Fruit fly (Drosophila melanogaster) whole organism, embryonic: ENCODE results near the gene Mvd.

Experiments used
- B-H2 ChIP-seq: fragments of 200-800 bp; sonication (Bioruptor generic); optimal IDR thresholded peaks from 2 replicates; lab custom pipeline; 2018; ENCODE audit warnings: missing biosample characterization, mild to moderate bottlenecking, missing genetic modification characterization
- Bteb2 ChIP-seq: fragments of 200-800 bp; sonication (Bioruptor generic); optimal IDR thresholded peaks from 2 replicates; lab custom pipeline; 2016; ENCODE audit warnings: missing biosample characterization, missing genetic modification characterization
- CG3838 ChIP-seq: fragments of 200-800 bp; sonication (Bioruptor generic); optimal IDR thresholded peaks from 3 replicates; lab custom pipeline; 2016; ENCODE audit warnings: missing biosample characterization, missing genetic modification characterization
- Neu2 ChIP-seq: fragments of 200-800 bp; sonication (Bioruptor generic); optimal IDR thresholded peaks from 3 replicates; lab custom pipeline; 2016; ENCODE audit warnings: missing biosample characterization, missing genetic modification characterization, borderline replicate concordance
- Opbp ChIP-seq: fragments of 200-800 bp; sonication (Bioruptor generic); IDR thresholded peaks from 3 replicates; pipeline ENCODE4 v1.3.6; 2022; ENCODE audit warnings: missing biosample characterization, missing genetic modification characterization; ENCODE audit not compliant: partially characterized antibody
- ci ChIP-seq: fragments of 200-800 bp; sonication (Bioruptor generic); IDR thresholded peaks from 3 replicates; pipeline ENCODE4 v1.3.6; 2022; ENCODE audit warnings: missing biosample characterization, missing genetic modification characterization
- ftz-f1 ChIP-seq: fragments of 200-800 bp; sonication (Bioruptor generic); optimal IDR thresholded peaks from 2 replicates; lab custom pipeline; 2016; ENCODE audit warnings: missing biosample characterization, missing genetic modification characterization
- knrl ChIP-seq: fragments of 200-800 bp; sonication (Bioruptor generic); IDR thresholded peaks from 3 replicates; pipeline ENCODE4 v1.3.6; 2022; ENCODE audit warnings: missing biosample characterization, missing genetic modification characterization; ENCODE audit not compliant: partially characterized antibody
- schlank ChIP-seq: fragments of 200-800 bp; sonication (Bioruptor generic); optimal IDR thresholded peaks from 2 replicates; lab custom pipeline; 2018; ENCODE audit warnings: missing biosample characterization, mild to moderate bottlenecking, missing genetic modification characterization
- sim ChIP-seq: fragments of 200-800 bp; sonication (Bioruptor generic); IDR thresholded peaks from 2 replicates; pipeline ENCODE4 v1.3.6; 2022; ENCODE audit warnings: missing biosample characterization, missing genetic modification characterization
- wdn ChIP-seq: fragments of 200-800 bp; sonication (Bioruptor generic); IDR thresholded peaks from 2 replicates; pipeline ENCODE4 v1.3.6; 2022; ENCODE audit warnings: missing biosample characterization, missing genetic modification characterization

DNA sequence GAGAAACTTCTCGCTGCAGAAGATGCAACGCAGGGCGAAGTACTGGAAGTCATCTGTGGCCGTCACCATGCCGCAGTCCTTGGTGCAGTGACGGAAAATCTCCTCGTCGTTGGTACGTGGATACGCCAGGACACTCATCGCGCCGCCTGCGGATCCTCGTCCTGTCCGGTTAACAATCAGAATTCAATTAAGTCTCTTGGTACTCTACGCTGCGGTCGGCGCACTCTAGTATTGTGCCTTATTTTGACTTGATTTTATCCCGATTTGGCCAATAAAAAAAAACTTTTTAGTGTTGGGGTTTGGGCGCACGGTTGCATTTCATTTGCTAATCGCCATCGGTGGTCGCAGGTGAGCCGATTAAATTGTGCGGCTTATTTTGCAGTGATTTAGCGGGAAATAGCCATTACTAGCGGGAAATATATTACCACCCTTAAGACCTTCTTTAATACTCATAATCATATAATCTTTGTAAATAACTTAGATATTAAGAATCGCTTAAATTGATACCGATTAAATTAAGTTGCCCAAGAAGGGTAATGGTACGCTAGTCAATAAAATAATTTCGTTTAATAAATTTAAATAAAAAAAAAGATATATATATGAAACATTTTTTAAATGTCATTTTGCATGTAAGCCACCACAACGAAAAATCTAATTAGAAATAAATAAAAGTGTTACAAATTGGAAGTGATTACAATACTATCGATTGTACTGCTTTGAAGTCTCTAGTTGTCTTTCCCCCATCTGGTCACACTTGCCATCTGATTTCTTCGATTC lies 2.9 kb upstream of the Mvd start, which contains the start of the genes CG8944 and CCT6:
- TF ChIP-seq ftz-f1 (GFP tag; lab: Kevin White, UChicago), result no peak
- TF ChIP-seq Neu2 (GFP tag; lab: Kevin White, UChicago), result no peak
- no peak for TF ChIP-seq sim (GFP tag; lab: Robert Waterston, UW)
- 0 out of 3 replicates have a peak, but pooled peaks have one; percentile 19 for TF ChIP-seq ci (GFP tag; lab: Robert Waterston, UW)
- TF ChIP-seq knrl, result 0 out of 3 replicates have a peak, but pooled peaks have one; percentile 42
- TF ChIP-seq B-H2 (GFP tag; lab: Kevin White, UChicago), result no peak
- TF ChIP-seq Bteb2 (GFP tag; lab: Kevin White, UChicago), result no peak
- no peak for TF ChIP-seq CG3838
- peak; percentile 40; the same call in 1 of the 3 replicates for TF ChIP-seq Opbp (GFP tag; lab: Robert Waterston, UW)
- no peak for TF ChIP-seq schlank (tag; lab: Kevin White, UChicago)
- TF ChIP-seq wdn (GFP tag; lab: Robert Waterston, UW), result no peak
